Worm (Caenorhabditis elegans) whole organism, early embryonic: ENCODE measurements around the gene Y7A9D.1.

Experiments
- B0310.2 ChIP-seq: sonication (generic microtip); optimal IDR thresholded peaks from 2 replicates; lab custom pipeline; 2016; ENCODE audit warnings: mild to moderate bottlenecking, missing genetic modification characterization, missing compliant biosample characterization
- aly-1 ChIP-seq: sonication (generic microtip); optimal IDR thresholded peaks from 2 replicates; lab custom pipeline; 2016; ENCODE audit warnings: missing genetic modification characterization, missing compliant biosample characterization
- ama-1 ChIP-seq: fragments of 150-350 bp; optimal IDR thresholded peaks from 2 replicates; lab custom pipeline; 2014
- ceh-13 ChIP-seq: fragments of 200-800 bp; sonication (Bioruptor generic); optimal IDR thresholded peaks from 2 replicates; lab custom pipeline; 2018; ENCODE audit warnings: mild to moderate bottlenecking, missing genetic modification characterization, missing compliant biosample characterization
- ceh-36 ChIP-seq: sonication (generic microtip); optimal IDR thresholded peaks from 2 replicates; lab custom pipeline; 2016; ENCODE audit warnings: missing genetic modification characterization, inconsistent platforms, missing compliant biosample characterization
- hmg-4 ChIP-seq: fragments of 200-800 bp; sonication (Bioruptor generic); optimal IDR thresholded peaks from 2 replicates; lab custom pipeline; 2018; ENCODE audit warnings: mild to moderate bottlenecking, missing genetic modification characterization, missing compliant biosample characterization
- tbx-11 ChIP-seq: fragments of 200-800 bp; sonication (Bioruptor generic); IDR thresholded peaks from 2 replicates; pipeline ENCODE4 v1.3.6; 2022; ENCODE audit warnings: missing genetic modification characterization, missing compliant biosample characterization

DNA sequence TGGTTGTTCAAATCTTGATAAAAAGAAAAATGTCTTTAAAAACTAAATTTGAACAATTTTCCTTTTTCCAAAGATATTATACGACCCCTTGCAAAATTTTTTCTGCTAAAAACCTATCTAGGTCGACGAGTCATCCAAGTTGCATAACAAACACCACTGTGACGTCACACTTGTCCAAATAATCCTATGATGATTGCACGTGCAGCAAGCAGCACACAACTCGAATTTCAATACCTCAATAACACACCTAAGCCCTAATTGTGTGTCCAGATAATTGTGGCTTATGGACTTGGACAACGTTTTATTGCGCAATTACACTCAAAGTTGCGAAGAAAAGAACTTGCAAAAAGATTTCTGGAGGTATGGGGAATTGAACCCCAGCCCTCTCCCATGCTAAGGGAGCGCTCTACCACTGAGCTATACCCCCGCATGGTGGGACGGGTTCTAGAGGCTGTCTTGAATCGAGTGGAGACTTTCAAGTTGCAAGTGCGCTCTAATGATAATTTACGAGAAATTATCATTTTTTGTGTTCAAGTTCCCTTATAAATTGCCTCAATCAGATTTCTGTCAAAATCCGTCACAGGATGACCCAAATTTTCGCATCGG, 6.9 kb upstream of the Y7A9D.1 start:
- TF ChIP-seq ama-1 (lab: Kevin White, UChicago), result no peak
- peak; percentile 19 for TF ChIP-seq ceh-13 (GFP tag; lab: Kevin White, UChicago)
- peak; percentile 60 for TF ChIP-seq ceh-36 (tag; lab: Kevin White, UChicago)
- peak; percentile 66 for TF ChIP-seq hmg-4
- TF ChIP-seq aly-1 (tag; lab: Kevin White, UChicago), result no peak
- TF ChIP-seq B0310.2 (tag; lab: Kevin White, UChicago), result no peak
- 0 out of 2 replicates have a peak, but pooled peaks have one; percentile 58 for TF ChIP-seq tbx-11 (GFP tag; lab: Robert Waterston, UW)
